Worm (Caenorhabditis elegans) whole organism, L3 larva: ENCODE data around the gene dnj-13.

ENCODE experiments used
- ama-1 ChIP-seq: fragments of 150-350 bp; optimal IDR thresholded peaks from 2 replicates; lab custom pipeline; 2018
- daf-12 ChIP-seq: fragments of 150-350 bp; optimal IDR thresholded peaks from 2 replicates; lab custom pipeline; 2014; ENCODE audit warnings: missing biosample characterization, missing genetic modification reagents, missing genetic modification characterization
- elt-2 ChIP-seq: sonication (generic microtip); optimal IDR thresholded peaks from 2 replicates; lab custom pipeline; 2016; ENCODE audit warnings: missing genetic modification reagents, mild to moderate bottlenecking, missing genetic modification characterization, missing compliant biosample characterization
- lin-15B ChIP-seq: fragments of 150-350 bp; optimal IDR thresholded peaks from 2 replicates; lab custom pipeline; 2014; ENCODE audit warnings: missing biosample characterization, missing genetic modification characterization
- lsy-12 ChIP-seq: sonication (generic microtip); optimal IDR thresholded peaks from 2 replicates; lab custom pipeline; 2016; ENCODE audit warnings: mild to moderate bottlenecking, missing genetic modification characterization, missing compliant biosample characterization
- mdl-1 ChIP-seq: fragments of 150-350 bp; optimal IDR thresholded peaks from 2 replicates; lab custom pipeline; 2014; ENCODE audit warnings: missing biosample characterization, missing genetic modification characterization
- nhr-12 ChIP-seq: fragments of 150-350 bp; optimal IDR thresholded peaks from 2 replicates; lab custom pipeline; 2014; ENCODE audit warnings: missing biosample characterization, missing genetic modification characterization
- nhr-25 ChIP-seq: sonication (generic microtip); optimal IDR thresholded peaks from 2 replicates; lab custom pipeline; 2017; ENCODE audit warnings: missing biosample characterization, missing genetic modification characterization
- pha-4 ChIP-seq: fragments of 150-350 bp; optimal IDR thresholded peaks from 2 replicates; lab custom pipeline; 2014; ENCODE audit warnings: missing biosample characterization, missing genetic modification reagents, missing genetic modification characterization
- skn-1 ChIP-seq: fragments of 150-350 bp; optimal IDR thresholded peaks from 2 replicates; lab custom pipeline; 2014; ENCODE audit warnings: missing biosample characterization, missing genetic modification characterization
- ztf-11 ChIP-seq: fragments of 150-350 bp; optimal IDR thresholded peaks from 2 replicates; lab custom pipeline; 2014; ENCODE audit warnings: missing biosample characterization, missing genetic modification characterization

ce11 chrII:11514775-11515174 is 30.7 kb upstream of the dnj-13 start, which contains the start of gene srh-44:
- TF ChIP-seq nhr-12 (tag; lab: Kevin White, UChicago): no peak
- no peak for TF ChIP-seq daf-12 (tag; lab: Kevin White, UChicago)
- TF ChIP-seq ztf-11 (tag; lab: Kevin White, UChicago): no peak
- TF ChIP-seq skn-1 (tag; lab: Kevin White, UChicago): no peak
- TF ChIP-seq ama-1: no peak
- TF ChIP-seq pha-4 (tag; lab: Kevin White, UChicago): no peak
- no peak for TF ChIP-seq lsy-12
- no peak for TF ChIP-seq elt-2
- no peak for TF ChIP-seq lin-15B
- no peak for TF ChIP-seq nhr-25 (tag; lab: Kevin White, UChicago)
- TF ChIP-seq mdl-1 (tag; lab: Kevin White, UChicago): no peak
